Fruit fly (Drosophila melanogaster) whole organism, embryonic: ENCODE data around the gene nmo.
A peak's percentile ranks its signal among the peaks of the same experiment; 100 is the strongest.

Experiments
- Adf1 ChIP-seq: fragments of 200-800 bp; sonication (Bioruptor generic); IDR thresholded peaks from 2 replicates; pipeline ENCODE4 v1.3.6; 2022; ENCODE audit warnings: missing biosample characterization, missing genetic modification characterization
- Asciz ChIP-seq: fragments of 200-800 bp; sonication (Bioruptor generic); optimal IDR thresholded peaks from 2 replicates; lab custom pipeline; 2017; ENCODE audit warnings: missing biosample characterization, mild to moderate bottlenecking, missing genetic modification characterization, missing genetic modification reagents
- CG12659 ChIP-seq: fragments of 200-800 bp; sonication (Bioruptor generic); optimal IDR thresholded peaks from 3 replicates; lab custom pipeline; 2017; ENCODE audit warnings: mild to moderate bottlenecking, missing biosample characterization, missing genetic modification reagents, missing genetic modification characterization
- CG1603 ChIP-seq: fragments of 200-800 bp; sonication (Bioruptor generic); optimal IDR thresholded peaks from 2 replicates; lab custom pipeline; 2019; ENCODE audit warnings: missing biosample characterization, mild to moderate bottlenecking, missing genetic modification characterization, moderate library complexity
- CG17385 ChIP-seq: fragments of 200-800 bp; sonication (Bioruptor generic); optimal IDR thresholded peaks from 3 replicates; lab custom pipeline; 2018; ENCODE audit warnings: missing biosample characterization, mild to moderate bottlenecking, missing genetic modification characterization
- CG2120 ChIP-seq: fragments of 200-800 bp; sonication (Bioruptor generic); optimal IDR thresholded peaks from 3 replicates; lab custom pipeline; 2016; ENCODE audit warnings: missing biosample characterization, missing genetic modification characterization
- CG2199 ChIP-seq: fragments of 200-800 bp; sonication (Bioruptor generic); IDR thresholded peaks from 3 replicates; pipeline ENCODE4 v1.3.6; 2022; ENCODE audit warnings: missing biosample characterization, missing genetic modification characterization
- CG2875 ChIP-seq: fragments of 200-800 bp; sonication (Bioruptor generic); optimal IDR thresholded peaks from 2 replicates; lab custom pipeline; 2017; ENCODE audit warnings: missing biosample characterization, mild to moderate bottlenecking, missing genetic modification characterization, missing genetic modification reagents
- CG31224 ChIP-seq: fragments of 200-800 bp; sonication (Bioruptor generic); IDR thresholded peaks from 2 replicates; pipeline ENCODE4 v1.3.6; 2022; ENCODE audit warnings: missing biosample characterization, missing genetic modification characterization
- CG31441 ChIP-seq: fragments of 200-800 bp; sonication (Bioruptor generic); IDR thresholded peaks from 2 replicates; pipeline ENCODE4 v1.3.6; 2022; ENCODE audit warnings: missing biosample characterization, missing genetic modification characterization
- CG34376 ChIP-seq: fragments of 200-800 bp; sonication (Bioruptor generic); optimal IDR thresholded peaks from 2 replicates; lab custom pipeline; 2018; ENCODE audit warnings: missing biosample characterization, mild to moderate bottlenecking, missing genetic modification characterization
- CG3847 ChIP-seq: fragments of 200-800 bp; sonication (Bioruptor generic); IDR thresholded peaks from 2 replicates; pipeline ENCODE4 v1.3.6; 2022; ENCODE audit warnings: missing biosample characterization, missing genetic modification characterization
- CG6791 ChIP-seq: fragments of 200-800 bp; sonication (Bioruptor generic); IDR thresholded peaks from 3 replicates; pipeline ENCODE4 v1.3.6; 2022; ENCODE audit warnings: missing biosample characterization, missing genetic modification characterization; ENCODE audit not compliant: partially characterized antibody
- CG7372 ChIP-seq: fragments of 200-800 bp; sonication (Bioruptor generic); IDR thresholded peaks from 2 replicates; pipeline ENCODE4 v1.3.6; 2022; ENCODE audit warnings: missing biosample characterization, missing genetic modification characterization
- Dip3 ChIP-seq: fragments of 200-800 bp; sonication (Bioruptor generic); optimal IDR thresholded peaks from 3 replicates; lab custom pipeline; 2016; ENCODE audit warnings: missing biosample characterization, missing genetic modification characterization
- Doc2 ChIP-seq: fragments of 200-800 bp; sonication (Bioruptor generic); IDR thresholded peaks from 2 replicates; pipeline ENCODE4 v1.3.6; 2022; ENCODE audit warnings: missing biosample characterization, missing genetic modification characterization
- Fer1 ChIP-seq: fragments of 200-800 bp; sonication (Bioruptor generic); optimal IDR thresholded peaks from 2 replicates; lab custom pipeline; 2017; ENCODE audit warnings: missing biosample characterization, mild to moderate bottlenecking, missing genetic modification characterization
- Fer2 ChIP-seq: fragments of 200-800 bp; sonication (Bioruptor generic); optimal IDR thresholded peaks from 2 replicates; lab custom pipeline; 2018; ENCODE audit warnings: missing biosample characterization, mild to moderate bottlenecking, missing genetic modification characterization, moderate library complexity
- Fer3 ChIP-seq: fragments of 200-800 bp; sonication (Bioruptor generic); optimal IDR thresholded peaks from 2 replicates; lab custom pipeline; 2018; ENCODE audit warnings: missing biosample characterization, mild to moderate bottlenecking, missing genetic modification characterization, moderate library complexity
- HmgD ChIP-seq: fragments of 200-800 bp; sonication (Bioruptor generic); optimal IDR thresholded peaks from 3 replicates; lab custom pipeline; 2016; ENCODE audit warnings: missing biosample characterization, missing genetic modification characterization
- HmgZ ChIP-seq: fragments of 200-800 bp; sonication (Bioruptor generic); optimal IDR thresholded peaks from 2 replicates; lab custom pipeline; 2018; ENCODE audit warnings: missing biosample characterization, mild to moderate bottlenecking, missing genetic modification characterization
- Hmx ChIP-seq: fragments of 200-800 bp; sonication (Bioruptor generic); optimal IDR thresholded peaks from 2 replicates; lab custom pipeline; 2016; ENCODE audit warnings: missing biosample characterization, missing genetic modification characterization
- Hr78 ChIP-seq, 2 experiments: fragments of 200-800 bp in 1 of 2; fragments of >200 bp in 1 of 2; sonication (Bioruptor generic) in 1 of 2; optimal IDR thresholded peaks; 2 replicates each; lab custom pipeline; 2017 to 2019; ENCODE audit warnings: missing biosample characterization in 2 of 2, missing genetic modification characterization in 2 of 2, mild to moderate bottlenecking in 1 of 2, moderate library complexity in 1 of 2
- Max ChIP-seq: fragments of 200-800 bp; sonication (Bioruptor generic); optimal IDR thresholded peaks from 2 replicates; lab custom pipeline; 2016; ENCODE audit warnings: missing biosample characterization, mild to moderate bottlenecking, missing genetic modification characterization
- Med ChIP-seq: fragments of 200-800 bp; sonication (Bioruptor generic); peaks from one replicate; lab custom pipeline; 2016; ENCODE audit warnings: missing biosample characterization, missing genetic modification characterization, mild to moderate bottlenecking, inconsistent platforms, moderate library complexity
- Opbp ChIP-seq: fragments of 200-800 bp; sonication (Bioruptor generic); IDR thresholded peaks from 3 replicates; pipeline ENCODE4 v1.3.6; 2022; ENCODE audit warnings: missing biosample characterization, missing genetic modification characterization; ENCODE audit not compliant: partially characterized antibody
- Optix ChIP-seq: fragments of 200-800 bp; sonication (Bioruptor generic); IDR thresholded peaks from 3 replicates; pipeline ENCODE4 v1.3.6; 2022; ENCODE audit warnings: missing biosample characterization, missing genetic modification characterization
- TFAM ChIP-seq: fragments of 200-800 bp; sonication (Bioruptor generic); optimal IDR thresholded peaks from 2 replicates; lab custom pipeline; 2017; ENCODE audit warnings: missing biosample characterization, missing genetic modification characterization, inconsistent platforms
- Vsx1 ChIP-seq: fragments of 200-800 bp; sonication (Bioruptor generic); optimal IDR thresholded peaks from 2 replicates; lab custom pipeline; 2017; ENCODE audit warnings: missing biosample characterization, mild to moderate bottlenecking, missing genetic modification characterization, missing genetic modification reagents
- abd-A ChIP-seq: fragments of 200-800 bp; sonication (Bioruptor generic); optimal IDR thresholded peaks from 3 replicates; lab custom pipeline; 2019; ENCODE audit warnings: missing biosample characterization, mild to moderate bottlenecking, missing genetic modification characterization, moderate library complexity
- bigmax ChIP-seq: fragments of 200-800 bp; sonication (Bioruptor generic); optimal IDR thresholded peaks from 2 replicates; lab custom pipeline; 2018; ENCODE audit warnings: missing biosample characterization, mild to moderate bottlenecking, missing genetic modification characterization
- bsh ChIP-seq, 2 experiments: fragments of 200-800 bp; sonication (Bioruptor generic); optimal IDR thresholded peaks; 2 replicates each; lab custom pipeline; 2017 to 2018; ENCODE audit warnings: mild to moderate bottlenecking in 2 of 2, missing biosample characterization in 2 of 2, missing genetic modification characterization in 2 of 2, moderate library complexity in 1 of 2
- btn ChIP-seq: fragments of 200-800 bp; sonication (Bioruptor generic); optimal IDR thresholded peaks from 2 replicates; lab custom pipeline; 2016; ENCODE audit warnings: missing biosample characterization, missing genetic modification characterization
- chinmo ChIP-seq: fragments of 200-800 bp; sonication (Bioruptor generic); IDR thresholded peaks from 4 replicates; pipeline ENCODE4 v1.3.6; 2022; ENCODE audit warnings: missing biosample characterization, missing genetic modification characterization; ENCODE audit not compliant: partially characterized antibody
- crol ChIP-seq: fragments of 200-800 bp; sonication (Bioruptor generic); IDR thresholded peaks from 2 replicates; pipeline ENCODE4 v1.3.6; 2022; ENCODE audit warnings: missing biosample characterization, missing genetic modification characterization
- cwo ChIP-seq: fragments of 200-800 bp; sonication (Bioruptor generic); optimal IDR thresholded peaks from 3 replicates; lab custom pipeline; 2017; ENCODE audit warnings: missing biosample characterization, missing genetic modification characterization, mild to moderate bottlenecking, moderate library complexity, missing genetic modification reagents
- da ChIP-seq: fragments of 200-800 bp; sonication (Bioruptor generic); optimal IDR thresholded peaks from 2 replicates; lab custom pipeline; 2016; ENCODE audit warnings: missing biosample characterization, missing genetic modification characterization
- dan ChIP-seq: fragments of 200-800 bp; sonication (Bioruptor generic); IDR thresholded peaks from 2 replicates; pipeline ENCODE4 v1.3.6; 2022; ENCODE audit warnings: missing biosample characterization, missing genetic modification characterization
- exex ChIP-seq: fragments of 200-800 bp; sonication (Bioruptor generic); optimal IDR thresholded peaks from 4 replicates; lab custom pipeline; 2018; ENCODE audit warnings: missing biosample characterization, mild to moderate bottlenecking, missing genetic modification characterization, moderate library complexity
- fd3F ChIP-seq: fragments of 200-800 bp; sonication (Bioruptor generic); optimal IDR thresholded peaks from 2 replicates; lab custom pipeline; 2018; ENCODE audit warnings: missing biosample characterization, mild to moderate bottlenecking, missing genetic modification characterization, moderate library complexity
- gt ChIP-seq: fragments of 200-800 bp; sonication (Bioruptor generic); IDR thresholded peaks from 2 replicates; pipeline ENCODE4 v1.3.6; 2022; ENCODE audit warnings: missing biosample characterization, missing genetic modification characterization
- ken ChIP-seq: fragments of 200-800 bp; sonication (Bioruptor generic); IDR thresholded peaks from 3 replicates; pipeline ENCODE4 v1.3.6; 2022; ENCODE audit warnings: missing biosample characterization, missing genetic modification characterization
- peb ChIP-seq: fragments of 200-800 bp; sonication (Bioruptor generic); IDR thresholded peaks from 2 replicates; pipeline ENCODE4 v1.3.6; 2022; ENCODE audit warnings: missing biosample characterization, missing genetic modification characterization
- pzg ChIP-seq: fragments of 200-800 bp; sonication (Bioruptor generic); optimal IDR thresholded peaks from 3 replicates; lab custom pipeline; 2018; ENCODE audit warnings: missing biosample characterization, mild to moderate bottlenecking, missing genetic modification characterization, moderate library complexity
- run ChIP-seq: fragments of 200-800 bp; sonication (Bioruptor generic); optimal IDR thresholded peaks from 3 replicates; lab custom pipeline; 2018; ENCODE audit warnings: missing biosample characterization, mild to moderate bottlenecking, missing genetic modification characterization
- shn ChIP-seq: fragments of 200-800 bp; sonication (Bioruptor generic); optimal IDR thresholded peaks from 3 replicates; lab custom pipeline; 2016; ENCODE audit warnings: missing biosample characterization, missing genetic modification characterization
- tgo ChIP-seq: fragments of 200-800 bp; sonication (Bioruptor generic); IDR thresholded peaks from 3 replicates; pipeline ENCODE4 v1.3.6; 2022; ENCODE audit warnings: missing biosample characterization, missing genetic modification characterization
- tin ChIP-seq: fragments of 200-800 bp; sonication (Bioruptor generic); optimal IDR thresholded peaks from 3 replicates; lab custom pipeline; 2016; ENCODE audit warnings: missing biosample characterization, missing genetic modification characterization
- toy ChIP-seq: fragments of 200-800 bp; sonication (Bioruptor generic); IDR thresholded peaks from 2 replicates; pipeline ENCODE4 v1.3.6; 2022; ENCODE audit warnings: missing biosample characterization, missing genetic modification characterization

Gene nmo

DNA sequence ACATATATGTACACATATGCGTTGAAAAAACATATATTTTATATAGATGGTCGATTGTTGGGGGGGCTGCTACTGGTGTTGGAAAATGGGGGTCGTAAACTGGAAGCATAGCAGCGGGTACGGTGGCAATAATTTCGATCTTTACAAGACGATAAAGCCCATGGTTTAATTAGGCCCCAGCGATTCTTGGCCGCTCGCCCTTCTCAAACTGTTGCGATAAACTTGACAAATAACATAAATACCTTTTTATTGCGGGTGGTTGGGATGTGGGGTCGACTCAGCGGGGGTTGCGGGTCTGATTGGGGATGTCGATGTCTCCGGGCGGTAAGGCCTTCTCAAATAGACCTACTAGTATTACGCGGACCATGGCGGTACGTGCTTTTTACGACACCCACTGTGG lies 40.2 kb upstream of the nmo start (continued):
- TF ChIP-seq HmgZ (tag; lab: Kevin White, UChicago): peak; percentile 4
- TF ChIP-seq bsh (GFP tag; optimal IDR thresholded peaks at IDR 0.05; lab: Kevin White, UChicago): peak in 1 of 2 experiments; percentile 14
- no peak for TF ChIP-seq Adf1 (GFP tag; lab: Robert Waterston, UW)
- TF ChIP-seq Opbp (GFP tag; lab: Robert Waterston, UW): no peak
- TF ChIP-seq exex (tag; lab: Kevin White, UChicago): peak; percentile 97
- TF ChIP-seq CG2199 (GFP tag; lab: Robert Waterston, UW): no peak
- no peak for TF ChIP-seq Dip3 (GFP tag; lab: Kevin White, UChicago)
- no peak for TF ChIP-seq Asciz
- no peak for TF ChIP-seq CG3847 (GFP tag; lab: Robert Waterston, UW)
- TF ChIP-seq Fer3 (tag; lab: Kevin White, UChicago): no peak
- no peak for TF ChIP-seq Max (GFP tag; lab: Kevin White, UChicago)
- no peak for TF ChIP-seq peb (GFP tag; lab: Robert Waterston, UW)
- peak; percentile 30; the same call in 1 of the 2 replicates for TF ChIP-seq CG31441
- TF ChIP-seq crol (GFP tag; lab: Robert Waterston, UW): peak; percentile 69
- TF ChIP-seq dan (GFP tag; lab: Robert Waterston, UW): no peak
- peak; percentile 61 for TF ChIP-seq Med (GFP tag; lab: Kevin White, UChicago)
- no peak for TF ChIP-seq gt (GFP tag; lab: Robert Waterston, UW)
- TF ChIP-seq Optix (GFP tag; lab: Robert Waterston, UW): no peak
- TF ChIP-seq btn (GFP tag; lab: Kevin White, UChicago): no peak
- TF ChIP-seq CG34376: peak; percentile 72
- TF ChIP-seq CG12659: no peak
- TF ChIP-seq, all 482 proteins: peak for 36

- TF ChIP-seq TFAM (no peak), Doc2 (no peak), cwo (peak; percentile 34), da (no peak), Fer1 (GFP tag; lab: Kevin White, UChicago) (no peak), shn (GFP tag; lab: Kevin White, UChicago) (no peak), CG7372 (GFP tag; lab: Robert Waterston, UW) (no peak), Hr78 (GFP tag; optimal IDR thresholded peaks at IDR 0.05; lab: Kevin White, UChicago) (peak in 1 of 2 experiments; percentile 21), abd-A (tag; lab: Kevin White, UChicago) (no peak), Fer2 (tag; lab: Kevin White, UChicago) (no peak), bigmax (GFP tag; lab: Kevin White, UChicago) (no peak), CG2875 (GFP tag; lab: Kevin White, UChicago) (no peak), tgo (GFP tag; lab: Robert Waterston, UW) (no peak), run (tag; lab: Kevin White, UChicago) (no peak), Hmx (no peak), CG17385 (GFP tag; lab: Kevin White, UChicago) (no peak), toy (GFP tag; lab: Robert Waterston, UW) (no peak), chinmo (GFP tag; lab: Robert Waterston, UW) (no peak), exex (tag; lab: Kevin White, UChicago) (peak; percentile 100), tin (no peak), pzg (GFP tag; lab: Kevin White, UChicago) (no peak), CG31224 (GFP tag; lab: Robert Waterston, UW) (no peak), Vsx1 (GFP tag; lab: Kevin White, UChicago) (peak; percentile 19), CG2120 (no peak), HmgD (no peak), CG1603 (tag; lab: Kevin White, UChicago) (no peak), fd3F (no peak), CG6791 (no peak), ken (GFP tag; lab: Robert Waterston, UW) (no peak)
These were observed 38.1 kb upstream of the nmo start for dm6 chr3L:7940558-7941238.
